Worm (Caenorhabditis elegans) whole organism, young adult: ENCODE data around the gene Y47D7A.9.

ENCODE experiments used
- F52B5.7 ChIP-seq: sonication (generic microtip); optimal IDR thresholded peaks from 2 replicates; lab custom pipeline; 2016; ENCODE audit warnings: mild to moderate bottlenecking, missing genetic modification characterization, missing compliant biosample characterization
- K11D2.4 ChIP-seq: fragments of 200-800 bp; sonication (Bioruptor generic); IDR thresholded peaks from 2 replicates; pipeline ENCODE4 v1.3.6; 2022; ENCODE audit warnings: missing genetic modification reagents, missing genetic modification characterization, missing compliant biosample characterization
- ama-1 ChIP-seq, 3 experiments: fragments of 150-350 bp in 1 of 3; sonication (generic microtip) in 2 of 3; optimal IDR thresholded peaks; 2 replicates each; lab custom pipeline; 2014 to 2018; ENCODE audit warnings: missing biosample characterization in 2 of 3, missing genetic modification characterization in 2 of 3, missing genetic modification reagents in 2 of 3
- aptf-2 ChIP-seq: fragments of 200-800 bp; sonication (Bioruptor generic); conservative IDR thresholded peaks from 2 replicates; pipeline ENCODE4 v1.3.6; 2022; ENCODE audit warnings: missing genetic modification reagents, missing genetic modification characterization, missing compliant biosample characterization
- lin-26 ChIP-seq: fragments of 200-800 bp; sonication (Bioruptor generic); IDR thresholded peaks from 2 replicates; pipeline ENCODE4 v1.3.6; 2022; ENCODE audit warnings: missing genetic modification reagents, missing genetic modification characterization, missing compliant biosample characterization
- nfya-2 ChIP-seq: fragments of 200-800 bp; sonication (Bioruptor generic); IDR thresholded peaks from 2 replicates; pipeline ENCODE4 v1.3.6; 2022; ENCODE audit warnings: missing genetic modification reagents, missing genetic modification characterization, missing compliant biosample characterization
- nhr-179 ChIP-seq: sonication (generic microtip); optimal IDR thresholded peaks from 2 replicates; lab custom pipeline; 2016; ENCODE audit warnings: mild to moderate bottlenecking, missing genetic modification characterization, missing compliant biosample characterization
- nhr-90 ChIP-seq: sonication (generic microtip); optimal IDR thresholded peaks from 2 replicates; lab custom pipeline; 2016; ENCODE audit warnings: missing genotype, mild to moderate bottlenecking, missing genetic modification characterization, missing compliant biosample characterization
- rpc-1 ChIP-seq, 2 experiments: fragments of 150-350 bp in 1 of 2; sonication (generic microtip) in 1 of 2; optimal IDR thresholded peaks; 2 replicates each; lab custom pipeline; 2014 to 2018; ENCODE audit warnings: missing biosample characterization in 1 of 2, missing genetic modification characterization in 1 of 2, missing genetic modification reagents in 1 of 2, missing genotype in 1 of 2

- TF ChIP-seq lin-26 (GFP tag; lab: Robert Waterston, UW) = no peak
- no peak for TF ChIP-seq K11D2.4 (GFP tag; lab: Robert Waterston, UW)
- TF ChIP-seq rpc-1 (optimal IDR thresholded peaks at IDR 0.05; lab: Kevin White, UChicago) = no peak
- no peak for TF ChIP-seq rpc-1 (tag; optimal IDR thresholded peaks at IDR 0.05; lab: Kevin White, UChicago)
- no peak for TF ChIP-seq ama-1 (optimal IDR thresholded peaks at IDR 0.05; lab: Kevin White, UChicago)
- no peak for TF ChIP-seq ama-1 (GFP tag; optimal IDR thresholded peaks at IDR 0.05; lab: Kevin White, UChicago)
- TF ChIP-seq F52B5.7 = no peak
- no peak for TF ChIP-seq nfya-2 (GFP tag; lab: Robert Waterston, UW)
- no peak for TF ChIP-seq nhr-90
- TF ChIP-seq aptf-2 (GFP tag; lab: Robert Waterston, UW) = no peak
- TF ChIP-seq nhr-179 (tag; lab: Kevin White, UChicago) = no peak
Measured at ce11 chrV:4422127-4422526, 1.6 kb downstream of the Y47D7A.9 start, which contains the start of gene skr-7.
